Fruit fly (Drosophila melanogaster): ENCODE measurements around the gene CG14811.

Gene CG14811

dm6 chrX:1772626-1773025, 49.6 kb downstream of the CG14811 start (continued):
- peak; percentile 61; the same call in 1 of the 2 replicates for TF ChIP-seq amos (GFP tag; IDR thresholded peaks at IDR 0.05; ENCODE audit: partially characterized antibody)
- TF ChIP-seq H2.0 (GFP tag; IDR thresholded peaks at IDR 0.05): no peak
- TF ChIP-seq tll (GFP tag; optimal IDR thresholded peaks at IDR 0.05): no peak
- TF ChIP-seq Sox100B (GFP tag; optimal IDR thresholded peaks at IDR 0.05): no peak
- TF ChIP-seq Hmr (GFP tag; optimal IDR thresholded peaks at IDR 0.05): peak; percentile 62
- 0 out of 2 replicates have a peak, but pooled peaks have one; percentile 12 for TF ChIP-seq ato (GFP tag; IDR thresholded peaks at IDR 0.05; ENCODE audit: partially characterized antibody)
- peak; percentile 42; the same call in 2 of the 3 replicates for TF ChIP-seq row (GFP tag; IDR thresholded peaks at IDR 0.05)
- TF ChIP-seq MBD-R2 (GFP tag; IDR thresholded peaks at IDR 0.05): peak; percentile 61; the same call in 1 of the 2 replicates
- TF ChIP-seq CG10267 (tag; optimal IDR thresholded peaks at IDR 0.05): peak; percentile 16
- TF ChIP-seq Awh (GFP tag; IDR thresholded peaks at IDR 0.05): no peak
- no peak for TF ChIP-seq CkIIα-i1 (GFP tag; IDR thresholded peaks at IDR 0.05)
- TF ChIP-seq ase (GFP tag; IDR thresholded peaks at IDR 0.05): no peak
- TF ChIP-seq org-1 (GFP tag; optimal IDR thresholded peaks at IDR 0.05): no peak
- no peak for TF ChIP-seq Hand (GFP tag; optimal IDR thresholded peaks at IDR 0.05)
- peak; percentile 57 for TF ChIP-seq bbx (GFP tag; IDR thresholded peaks at IDR 0.05; ENCODE audit: partially characterized antibody)
- TF ChIP-seq CG9932 (GFP tag; IDR thresholded peaks at IDR 0.05): peak; percentile 44
- no peak for TF ChIP-seq HLH3B (GFP tag; IDR thresholded peaks at IDR 0.05)
- no peak for TF ChIP-seq CG6854 (GFP tag; optimal IDR thresholded peaks at IDR 0.05)
- TF ChIP-seq fd3F (GFP tag; optimal IDR thresholded peaks at IDR 0.05): no peak
- no peak for TF ChIP-seq Max (GFP tag; optimal IDR thresholded peaks at IDR 0.05)
- no peak for TF ChIP-seq cg (GFP tag; optimal IDR thresholded peaks at IDR 0.05)
- TF ChIP-seq CG4730 (GFP tag; IDR thresholded peaks at IDR 0.05): no peak
- TF ChIP-seq Dad (GFP tag; optimal IDR thresholded peaks at IDR 0.05): no peak
- 0 out of 2 replicates have a peak, but pooled peaks have one; percentile 8 for TF ChIP-seq vvl (GFP tag; IDR thresholded peaks at IDR 0.05)
- TF ChIP-seq B-H2 (GFP tag; optimal IDR thresholded peaks at IDR 0.05): peak; percentile 38
- no peak for TF ChIP-seq MESR4 (GFP tag; optimal IDR thresholded peaks at IDR 0.05)
- no peak for TF ChIP-seq Doc2 (GFP tag; IDR thresholded peaks at IDR 0.05)
- TF ChIP-seq maf-S (GFP tag; optimal IDR thresholded peaks at IDR 0.05): no peak
- TF ChIP-seq ro (GFP tag; IDR thresholded peaks at IDR 0.05): no peak
- no peak for TF ChIP-seq D19B (GFP tag; optimal IDR thresholded peaks at IDR 0.05)
- no peak for TF ChIP-seq fu2 (GFP tag; optimal IDR thresholded peaks at IDR 0.05)
- TF ChIP-seq CoRest (tag; optimal IDR thresholded peaks at IDR 0.05): no peak
- no peak for TF ChIP-seq CG2129 (GFP tag; IDR thresholded peaks at IDR 0.05; ENCODE audit: partially characterized antibody)
- no peak for TF ChIP-seq pum (GFP tag; optimal IDR thresholded peaks at IDR 0.05)
- TF ChIP-seq CG13287 (GFP tag; IDR thresholded peaks at IDR 0.05; ENCODE audit: partially characterized antibody): peak; percentile 67
- TF ChIP-seq C15 (GFP tag; IDR thresholded peaks at IDR 0.05): no peak
- peak; percentile 63 for TF ChIP-seq Ets97D (GFP tag; optimal IDR thresholded peaks at IDR 0.05)
- TF ChIP-seq CG12155 (GFP tag; optimal IDR thresholded peaks at IDR 0.05): no peak
- TF ChIP-seq gsb (GFP tag; IDR thresholded peaks at IDR 0.05): no peak
- peak; percentile 18 for TF ChIP-seq HLHmδ (GFP tag; optimal IDR thresholded peaks at IDR 0.05)
- peak; percentile 35 for TF ChIP-seq CG13894 (tag; optimal IDR thresholded peaks at IDR 0.05)
- no peak for TF ChIP-seq CG7372 (GFP tag; IDR thresholded peaks at IDR 0.05)
- no peak for TF ChIP-seq pan (optimal IDR thresholded peaks at IDR 0.05)
- TF ChIP-seq pan (GFP tag; optimal IDR thresholded peaks at IDR 0.05 in 1 of 2, IDR thresholded peaks at IDR 0.05 in 1 of 2): peak in 1 of 2 experiments; percentile 18
- no peak for TF ChIP-seq Sox102F (GFP tag; optimal IDR thresholded peaks at IDR 0.05)
- peak; percentile 51 for TF ChIP-seq knrl (GFP tag; IDR thresholded peaks at IDR 0.05; ENCODE audit: partially characterized antibody)
- TF ChIP-seq CG11247 (GFP tag; IDR thresholded peaks at IDR 0.05): no peak
- no peak for TF ChIP-seq CG12219 (GFP tag; optimal IDR thresholded peaks at IDR 0.05)
- peak; percentile 66 for TF ChIP-seq CG33213 (GFP tag; optimal IDR thresholded peaks at IDR 0.05)
- TF ChIP-seq ERR (GFP tag; optimal IDR thresholded peaks at IDR 0.05): peak; percentile 20
- peak; percentile 6 for TF ChIP-seq ftz-f1 (GFP tag; optimal IDR thresholded peaks at IDR 0.05)
